Worm (Caenorhabditis elegans) whole organism, L4 larva: ENCODE measurements around the gene spe-44.
A peak's percentile ranks its signal among the peaks of the same experiment; 100 is the strongest.

Experiments
- F10B5.3 ChIP-seq: sonication (generic microtip); optimal IDR thresholded peaks from 2 replicates; lab custom pipeline; 2016; ENCODE audit warnings: mild to moderate bottlenecking, missing genetic modification characterization, missing compliant biosample characterization
- F26F4.8 ChIP-seq: fragments of 200-800 bp; sonication (Bioruptor generic); conservative IDR thresholded peaks from 2 replicates; pipeline ENCODE4 v1.3.6; 2022; ENCODE audit warnings: missing genetic modification characterization, missing compliant biosample characterization
- F37D6.2 ChIP-seq: sonication (generic microtip); optimal IDR thresholded peaks from 2 replicates; lab custom pipeline; 2016; ENCODE audit warnings: mild to moderate bottlenecking, missing genetic modification characterization, missing compliant biosample characterization
- T20F7.1 ChIP-seq: fragments of 200-800 bp; sonication (Bioruptor generic); optimal IDR thresholded peaks from 2 replicates; lab custom pipeline; 2018; ENCODE audit warnings: mild to moderate bottlenecking, missing genetic modification characterization, missing compliant biosample characterization
- Y105C5A.15 ChIP-seq: fragments of 200-800 bp; sonication (Bioruptor generic); IDR thresholded peaks from 2 replicates; pipeline ENCODE4 v1.3.6; 2022; ENCODE audit warnings: missing genetic modification characterization, missing compliant biosample characterization
- Y48G9A.11 ChIP-seq: fragments of 200-800 bp; sonication (Bioruptor generic); IDR thresholded peaks from 2 replicates; pipeline ENCODE4 v1.3.6; 2022; ENCODE audit warnings: missing genetic modification reagents, missing genetic modification characterization, missing compliant biosample characterization
- Y5F2A.4 ChIP-seq: fragments of 200-800 bp; sonication (Bioruptor generic); optimal IDR thresholded peaks from 2 replicates; lab custom pipeline; 2018; ENCODE audit warnings: mild to moderate bottlenecking, missing genetic modification characterization, missing compliant biosample characterization
- Y75B8A.6 ChIP-seq: fragments of 200-800 bp; sonication (Bioruptor generic); IDR thresholded peaks from 2 replicates; pipeline ENCODE4 v1.3.6; 2022; ENCODE audit warnings: missing genetic modification reagents, missing genetic modification characterization, missing compliant biosample characterization
- attf-4 ChIP-seq: sonication (generic microtip); optimal IDR thresholded peaks from 3 replicates; lab custom pipeline; 2017; ENCODE audit warnings: missing biosample characterization, missing genetic modification characterization
- ceh-20 ChIP-seq: fragments of 200-800 bp; sonication (Bioruptor generic); IDR thresholded peaks from 2 replicates; pipeline ENCODE4 v1.3.6; 2022; ENCODE audit warnings: missing genetic modification reagents, missing genetic modification characterization, missing compliant biosample characterization
- ceh-28 ChIP-seq: fragments of 150-350 bp; optimal IDR thresholded peaks from 2 replicates; lab custom pipeline; 2014; ENCODE audit warnings: missing biosample characterization, missing genetic modification reagents, missing genetic modification characterization
- ceh-44 ChIP-seq: fragments of 200-800 bp; sonication (Bioruptor generic); IDR thresholded peaks from 2 replicates; pipeline ENCODE4 v1.3.6; 2022; ENCODE audit warnings: missing genetic modification reagents, missing genetic modification characterization, missing compliant biosample characterization
- ceh-62 ChIP-seq: sonication (generic microtip); optimal IDR thresholded peaks from 2 replicates; lab custom pipeline; 2017; ENCODE audit warnings: missing biosample characterization, missing genetic modification characterization
- ctbp-1 ChIP-seq: fragments of 200-800 bp; sonication (Bioruptor generic); IDR thresholded peaks from 2 replicates; pipeline ENCODE4 v1.3.6; 2022; ENCODE audit warnings: missing genetic modification reagents, missing genetic modification characterization, missing compliant biosample characterization
- daf-16 ChIP-seq, 3 experiments: sonication (generic microtip); optimal IDR thresholded peaks; 2 replicates each; lab custom pipeline; 2016 to 2017; ENCODE audit warnings: missing genetic modification characterization in 3 of 3, missing genetic modification reagents in 3 of 3, mild to moderate bottlenecking in 2 of 3, missing compliant biosample characterization in 2 of 3, missing biosample characterization in 1 of 3, moderate library complexity in 1 of 3
- daf-19 ChIP-seq: fragments of 200-800 bp; sonication (Bioruptor generic); conservative IDR thresholded peaks from 2 replicates; pipeline ENCODE4 v1.3.6; 2022; ENCODE audit warnings: missing genetic modification characterization, missing compliant biosample characterization
- daf-8 ChIP-seq: fragments of 200-800 bp; sonication (Bioruptor generic); IDR thresholded peaks from 2 replicates; pipeline ENCODE4 v1.3.6; 2022; ENCODE audit warnings: missing genetic modification characterization, missing compliant biosample characterization
- dmd-6 ChIP-seq: fragments of 200-800 bp; sonication (Bioruptor generic); IDR thresholded peaks from 2 replicates; pipeline ENCODE4 v1.3.6; 2022; ENCODE audit warnings: missing genetic modification reagents, missing genetic modification characterization, missing compliant biosample characterization
- dpl-1 ChIP-seq: fragments of 150-350 bp; optimal IDR thresholded peaks from 2 replicates; lab custom pipeline; 2014; ENCODE audit warnings: missing biosample characterization, missing genetic modification reagents, missing genetic modification characterization
- dve-1 ChIP-seq: sonication (generic microtip); optimal IDR thresholded peaks from 2 replicates; lab custom pipeline; 2017; ENCODE audit warnings: antibody characterized with exemption, mild to moderate bottlenecking, missing genetic modification characterization, missing compliant biosample characterization; ENCODE audit not compliant: insufficient read depth
- egl-43 ChIP-seq: fragments of 200-800 bp; sonication (Bioruptor generic); IDR thresholded peaks from 2 replicates; pipeline ENCODE4 v1.3.6; 2022; ENCODE audit warnings: missing genetic modification reagents, missing genetic modification characterization, missing compliant biosample characterization
- fos-1 ChIP-seq: fragments of 150-350 bp; optimal IDR thresholded peaks from 2 replicates; lab custom pipeline; 2014; ENCODE audit warnings: missing biosample characterization, missing genetic modification characterization
- hif-1 ChIP-seq, 2 experiments: sonication (generic microtip); optimal IDR thresholded peaks; 2 replicates each; lab custom pipeline; 2016 to 2017; ENCODE audit warnings: missing compliant biosample characterization in 2 of 2, missing genetic modification characterization in 2 of 2, missing genetic modification reagents in 2 of 2, missing genotype in 2 of 2, mild to moderate bottlenecking in 1 of 2
- jun-1 ChIP-seq: fragments of 150-350 bp; optimal IDR thresholded peaks from 2 replicates; lab custom pipeline; 2014; ENCODE audit warnings: missing biosample characterization, missing genetic modification reagents, missing genetic modification characterization
- lim-7 ChIP-seq: fragments of 200-800 bp; sonication (Bioruptor generic); IDR thresholded peaks from 2 replicates; pipeline ENCODE4 v1.3.6; 2022; ENCODE audit warnings: missing genetic modification characterization, missing compliant biosample characterization
- lin-29 ChIP-seq: fragments of 200-800 bp; sonication (Bioruptor generic); IDR thresholded peaks from 2 replicates; pipeline ENCODE4 v1.3.6; 2022; ENCODE audit warnings: missing genetic modification reagents, missing genetic modification characterization, missing compliant biosample characterization
- lin-38 ChIP-seq: fragments of 200-800 bp; sonication (Bioruptor generic); IDR thresholded peaks from 2 replicates; pipeline ENCODE4 v1.3.6; 2022; ENCODE audit warnings: missing genetic modification reagents, missing genetic modification characterization, missing compliant biosample characterization
- lin-39 ChIP-seq: fragments of 150-350 bp; optimal IDR thresholded peaks from 2 replicates; lab custom pipeline; 2014; ENCODE audit warnings: missing biosample characterization, missing genetic modification reagents, missing genetic modification characterization
- lir-3 ChIP-seq: sonication (generic microtip); optimal IDR thresholded peaks from 2 replicates; lab custom pipeline; 2016; ENCODE audit warnings: mild to moderate bottlenecking, missing genetic modification characterization, missing compliant biosample characterization
- madf-5 ChIP-seq, 2 experiments: fragments of 200-800 bp; sonication (Bioruptor generic); IDR thresholded peaks; 2 replicates each; pipeline ENCODE4 v1.3.6; 2022; ENCODE audit warnings: missing compliant biosample characterization in 2 of 2, missing genetic modification characterization in 2 of 2
- madf-9 ChIP-seq: fragments of 200-800 bp; sonication (Bioruptor generic); conservative IDR thresholded peaks from 2 replicates; pipeline ENCODE4 v1.3.6; 2022; ENCODE audit warnings: missing genetic modification reagents, missing genetic modification characterization, missing compliant biosample characterization
- mxl-2 ChIP-seq: fragments of 200-800 bp; sonication (Bioruptor generic); conservative IDR thresholded peaks from 2 replicates; pipeline ENCODE4 v1.3.6; 2022; ENCODE audit warnings: missing genetic modification reagents, missing genetic modification characterization, missing compliant biosample characterization
- nhr-237 ChIP-seq: sonication (generic microtip); optimal IDR thresholded peaks from 2 replicates; lab custom pipeline; 2017; ENCODE audit warnings: missing biosample characterization, missing genetic modification characterization
- nhr-25 ChIP-seq: sonication (generic microtip); optimal IDR thresholded peaks from 2 replicates; lab custom pipeline; 2017; ENCODE audit warnings: missing genetic modification characterization, mild to moderate bottlenecking, missing compliant biosample characterization, antibody characterized with exemption, moderate library complexity, borderline replicate concordance; ENCODE audit not compliant: insufficient read depth
- nhr-41 ChIP-seq: fragments of 200-800 bp; sonication (Bioruptor generic); IDR thresholded peaks from 2 replicates; pipeline ENCODE4 v1.3.6; 2022; ENCODE audit warnings: missing genetic modification reagents, missing genetic modification characterization, missing compliant biosample characterization
- nhr-77 ChIP-seq: fragments of 150-350 bp; optimal IDR thresholded peaks from 2 replicates; lab custom pipeline; 2014; ENCODE audit warnings: missing biosample characterization, missing genetic modification characterization
- pha-4 ChIP-seq, 2 experiments: fragments of 150-350 bp in 1 of 2; fragments of 200-800 bp in 1 of 2; sonication (Bioruptor generic) in 1 of 2; IDR thresholded peaks in 1 of 2; optimal IDR thresholded peaks in 1 of 2; 2 replicates each; pipeline versions ENCODE4 v1.3.6 to Lab custom; 2014 to 2022; ENCODE audit warnings: missing genetic modification characterization in 2 of 2, missing genetic modification reagents in 2 of 2, missing biosample characterization in 1 of 2, missing compliant biosample characterization in 1 of 2
- php-3 ChIP-seq: fragments of 200-800 bp; sonication (Bioruptor generic); IDR thresholded peaks from 2 replicates; pipeline ENCODE4 v1.3.6; 2022; ENCODE audit warnings: missing genetic modification reagents, missing genetic modification characterization, missing compliant biosample characterization
- pqm-1 ChIP-seq: sonication (generic microtip); optimal IDR thresholded peaks from 2 replicates; lab custom pipeline; 2017; ENCODE audit warnings: missing biosample characterization, missing genetic modification characterization
- sdz-12 ChIP-seq: fragments of 200-800 bp; sonication (Bioruptor generic); optimal IDR thresholded peaks from 2 replicates; lab custom pipeline; 2018; ENCODE audit warnings: mild to moderate bottlenecking, missing genetic modification characterization, missing compliant biosample characterization
- skn-1 ChIP-seq: fragments of 150-350 bp; optimal IDR thresholded peaks from 2 replicates; lab custom pipeline; 2014; ENCODE audit warnings: missing biosample characterization, missing genetic modification characterization
- spr-3 ChIP-seq: fragments of 200-800 bp; sonication (Bioruptor generic); optimal IDR thresholded peaks from 2 replicates; lab custom pipeline; 2018; ENCODE audit warnings: mild to moderate bottlenecking, missing genetic modification characterization, missing compliant biosample characterization
- tag-97 ChIP-seq: fragments of 200-800 bp; sonication (Bioruptor generic); IDR thresholded peaks from 2 replicates; pipeline ENCODE4 v1.3.6; 2022; ENCODE audit warnings: missing genetic modification characterization, missing compliant biosample characterization
- tra-1 ChIP-seq: fragments of 200-800 bp; sonication (Bioruptor generic); IDR thresholded peaks from 2 replicates; pipeline ENCODE4 v1.3.6; 2022; ENCODE audit warnings: missing genetic modification reagents, missing genetic modification characterization, missing compliant biosample characterization
- unc-62 ChIP-seq, 3 experiments: fragments of 150-350 bp in 1 of 3; sonication (generic microtip); optimal IDR thresholded peaks in 2 of 3; peaks in 1 of 3; 1 replicate in 1 of 3; 2 replicates in 2 of 3; lab custom pipeline; 2014 to 2017; ENCODE audit warnings: missing biosample characterization in 3 of 3, missing genetic modification characterization in 3 of 3, missing genetic modification reagents in 3 of 3, missing genotype in 1 of 3
- zag-1 ChIP-seq: fragments of 150-350 bp; optimal IDR thresholded peaks from 2 replicates; lab custom pipeline; 2014; ENCODE audit warnings: missing biosample characterization, missing genetic modification characterization
- zip-2 ChIP-seq: fragments of 150-350 bp; optimal IDR thresholded peaks from 2 replicates; lab custom pipeline; 2014; ENCODE audit warnings: missing biosample characterization, missing genetic modification characterization

spe-44 gene

DNA sequence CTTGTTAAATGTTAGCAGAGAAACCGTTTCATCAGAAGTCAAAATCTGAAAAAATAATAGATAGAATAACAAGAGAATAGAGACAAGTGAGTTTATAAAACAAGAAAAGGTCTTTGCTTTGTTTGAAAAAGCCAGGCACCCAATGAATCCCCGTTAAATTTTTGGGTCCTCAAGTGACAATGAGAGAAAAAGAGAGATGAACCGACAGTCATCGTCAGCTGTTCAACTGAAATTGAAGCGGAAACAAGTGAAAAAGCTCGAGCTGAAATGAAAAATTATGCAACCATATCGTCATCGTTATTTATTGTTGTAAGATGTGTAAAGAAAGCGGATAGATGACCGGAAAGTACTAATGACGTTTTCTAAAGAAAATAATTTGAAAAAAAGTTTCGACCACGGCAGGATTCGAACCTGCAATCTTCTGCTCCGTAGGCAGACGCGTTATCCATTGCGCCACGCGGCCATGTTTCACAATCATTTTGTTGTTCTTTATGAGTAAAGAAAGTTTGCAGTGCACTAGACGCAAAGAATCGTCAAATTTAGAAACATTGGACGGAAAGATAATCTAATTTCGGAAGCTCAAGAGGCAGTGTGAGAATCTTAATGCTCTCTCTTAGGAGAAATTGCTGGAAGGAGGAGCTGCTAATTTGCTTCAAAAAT is 36.3 kb downstream of the spe-44 start, which contains the start of gene F08G5.3 (continued):
- TF ChIP-seq mxl-2 (GFP tag; lab: Robert Waterston, UW) (0 out of 2 replicates have a peak, but pooled peaks have one; percentile 34), spr-3 (GFP tag; lab: Kevin White, UChicago) (peak; percentile 53), nhr-41 (GFP tag; lab: Robert Waterston, UW) (peak; percentile 45; the same call in 1 of the 2 replicates), hif-1 (tag; optimal IDR thresholded peaks at IDR 0.05; lab: Kevin White, UChicago) (peak in 1 of 2 experiments; percentile 33), ceh-28 (tag; lab: Kevin White, UChicago) (no peak), Y105C5A.15 (GFP tag; lab: Robert Waterston, UW) (peak; percentile 85; the same call in 1 of the 2 replicates), ctbp-1 (peak; percentile 76), madf-5 (GFP tag; IDR thresholded peaks at IDR 0.05; lab: Robert Waterston, UW) (peak in 1 of 2 experiments; percentile 66; a peak in 1 of 4 replicates), pqm-1 (tag; lab: Kevin White, UChicago) (no peak), daf-16 (GFP tag; optimal IDR thresholded peaks at IDR 0.05; lab: Kevin White, UChicago) (peak in 1 of 2 experiments; percentile 80), daf-16 (tag; optimal IDR thresholded peaks at IDR 0.05; lab: Kevin White, UChicago) (peak; percentile 44), lim-7 (GFP tag; lab: Robert Waterston, UW) (peak; percentile 95), tag-97 (GFP tag; lab: Robert Waterston, UW) (no peak), nhr-237 (tag; lab: Kevin White, UChicago) (no peak), zip-2 (no peak), Y75B8A.6 (GFP tag; lab: Robert Waterston, UW) (0 out of 2 replicates have a peak, but pooled peaks have one; percentile 53), php-3 (GFP tag; lab: Robert Waterston, UW) (peak; percentile 31; the same call in 1 of the 2 replicates), dve-1 (tag; lab: Kevin White, UChicago) (peak; percentile 52), egl-43 (GFP tag; lab: Robert Waterston, UW) (peak; percentile 91), dmd-6 (GFP tag; lab: Robert Waterston, UW) (peak; percentile 46), lin-29 (GFP tag; lab: Robert Waterston, UW) (no peak), daf-19 (GFP tag; lab: Robert Waterston, UW) (no peak), ceh-44 (GFP tag; lab: Robert Waterston, UW) (0 out of 2 replicates have a peak, but pooled peaks have one; percentile 43), pha-4 (GFP tag; IDR thresholded peaks at IDR 0.05; lab: Robert Waterston, UW) (peak; percentile 91), pha-4 (tag; optimal IDR thresholded peaks at IDR 0.05; lab: Kevin White, UChicago) (no peak), jun-1 (no peak), lin-39 (tag; lab: Kevin White, UChicago) (no peak), F37D6.2 (tag; lab: Kevin White, UChicago) (no peak), T20F7.1 (GFP tag; lab: Kevin White, UChicago) (peak; percentile 41), ceh-62 (tag; lab: Kevin White, UChicago) (no peak), skn-1 (tag; lab: Kevin White, UChicago) (no peak), attf-4 (tag; lab: Kevin White, UChicago) (no peak), fos-1 (no peak), Y48G9A.11 (GFP tag; lab: Robert Waterston, UW) (peak; percentile 86), Y5F2A.4 (GFP tag; lab: Kevin White, UChicago) (peak; percentile 25), ceh-20 (GFP tag; lab: Robert Waterston, UW) (peak; percentile 68), lin-38 (GFP tag; lab: Robert Waterston, UW) (peak; percentile 82), zag-1 (tag; lab: Kevin White, UChicago) (no peak), tra-1 (GFP tag; lab: Robert Waterston, UW) (peak; percentile 78), lir-3 (peak; percentile 49), F26F4.8 (peak; percentile 90), nhr-77 (peak; percentile 32), dpl-1 (no peak), daf-8 (GFP tag; lab: Robert Waterston, UW) (no peak), unc-62 (GFP tag; optimal IDR thresholded peaks at IDR 0.05 in 1 of 2; lab: Kevin White, UChicago) (no peak), unc-62 (tag; optimal IDR thresholded peaks at IDR 0.05; lab: Kevin White, UChicago) (no peak), F10B5.3 (tag; lab: Kevin White, UChicago) (no peak), nhr-25 (tag; lab: Kevin White, UChicago) (no peak), madf-9 (GFP tag; lab: Robert Waterston, UW) (no peak), sdz-12 (GFP tag; lab: Kevin White, UChicago) (no peak)
